Fruit fly (Drosophila melanogaster) whole organism, embryonic: ENCODE measurements around the gene ida.
A peak's percentile ranks its signal among the peaks of the same experiment; 100 is the strongest.

Experiments
- ATbp ChIP-seq: fragments of 200-800 bp; sonication (Bioruptor generic); optimal IDR thresholded peaks from 2 replicates; lab custom pipeline; 2017; ENCODE audit warnings: missing biosample characterization, mild to moderate bottlenecking, missing genetic modification characterization, missing genetic modification reagents
- Ada2b ChIP-seq: fragments of 200-800 bp; sonication (Bioruptor generic); IDR thresholded peaks from 2 replicates; pipeline ENCODE4 v1.3.6; 2022; ENCODE audit warnings: missing biosample characterization, missing genetic modification characterization
- Antp ChIP-seq: fragments of 200-800 bp; sonication (Bioruptor generic); optimal IDR thresholded peaks from 3 replicates; lab custom pipeline; 2016; ENCODE audit warnings: missing biosample characterization, missing genetic modification characterization
- Atf3 ChIP-seq: fragments of 200-800 bp; sonication (Bioruptor generic); optimal IDR thresholded peaks from 3 replicates; lab custom pipeline; 2016; ENCODE audit warnings: missing biosample characterization, missing genetic modification characterization
- Bdp1 ChIP-seq: fragments of 200-800 bp; sonication (Bioruptor generic); optimal IDR thresholded peaks from 3 replicates; lab custom pipeline; 2016; ENCODE audit warnings: missing biosample characterization, missing genetic modification characterization
- CG1024 ChIP-seq: fragments of 200-800 bp; sonication (Bioruptor generic); IDR thresholded peaks from 2 replicates; pipeline ENCODE4 v1.3.6; 2022; ENCODE audit warnings: missing biosample characterization, missing genetic modification characterization
- CG10274 ChIP-seq: fragments of 200-800 bp; sonication (Bioruptor generic); optimal IDR thresholded peaks from 3 replicates; lab custom pipeline; 2017; ENCODE audit warnings: missing biosample characterization, mild to moderate bottlenecking, missing genetic modification characterization
- CG10431 ChIP-seq: fragments of 200-800 bp; sonication (Bioruptor generic); optimal IDR thresholded peaks from 3 replicates; lab custom pipeline; 2018; ENCODE audit warnings: missing biosample characterization, mild to moderate bottlenecking, missing genetic modification characterization
- CG10959 ChIP-seq: fragments of 200-800 bp; sonication (Bioruptor generic); IDR thresholded peaks from 2 replicates; pipeline ENCODE4 v1.3.6; 2022; ENCODE audit warnings: missing biosample characterization, missing genetic modification characterization
- CG10979 ChIP-seq: fragments of 200-800 bp; sonication (Bioruptor generic); optimal IDR thresholded peaks from 2 replicates; lab custom pipeline; 2018; ENCODE audit warnings: missing biosample characterization, mild to moderate bottlenecking, missing genetic modification characterization, moderate library complexity
- CG11695 ChIP-seq: fragments of 200-800 bp; sonication (Bioruptor generic); IDR thresholded peaks from 3 replicates; pipeline ENCODE4 v1.3.6; 2022; ENCODE audit warnings: missing biosample characterization, missing genetic modification characterization
- CG12155 ChIP-seq: fragments of 200-800 bp; sonication (Bioruptor generic); optimal IDR thresholded peaks from 3 replicates; lab custom pipeline; 2016; ENCODE audit warnings: missing biosample characterization, missing genetic modification characterization
- CG12236 ChIP-seq: fragments of 200-800 bp; sonication (Bioruptor generic); optimal IDR thresholded peaks from 2 replicates; lab custom pipeline; 2016; ENCODE audit warnings: missing biosample characterization, missing genetic modification characterization
- CG13775 ChIP-seq: fragments of 200-800 bp; sonication (Bioruptor generic); optimal IDR thresholded peaks from 3 replicates; lab custom pipeline; 2017; ENCODE audit warnings: missing biosample characterization, mild to moderate bottlenecking, missing genetic modification characterization
- CG14965 ChIP-seq: fragments of 200-800 bp; sonication (Bioruptor generic); optimal IDR thresholded peaks from 2 replicates; lab custom pipeline; 2016; ENCODE audit warnings: missing biosample characterization, missing genetic modification characterization, borderline replicate concordance
- CG1529 ChIP-seq: fragments of 200-800 bp; sonication (Bioruptor generic); optimal IDR thresholded peaks from 3 replicates; lab custom pipeline; 2018; ENCODE audit warnings: missing biosample characterization, missing genetic modification characterization
- CG1647 ChIP-seq: fragments of 200-800 bp; sonication (Bioruptor generic); optimal IDR thresholded peaks from 3 replicates; lab custom pipeline; 2016; ENCODE audit warnings: missing biosample characterization, missing genetic modification characterization
- CG16779 ChIP-seq: fragments of 200-800 bp; sonication (Bioruptor generic); IDR thresholded peaks from 2 replicates; pipeline ENCODE4 v1.3.6; 2022; ENCODE audit warnings: missing biosample characterization, missing genetic modification characterization
- CG18262 ChIP-seq: fragments of 200-800 bp; optimal IDR thresholded peaks from 3 replicates; lab custom pipeline; 2019; ENCODE audit warnings: missing biosample characterization, mild to moderate bottlenecking, missing genetic modification characterization, moderate library complexity
- CG18476 ChIP-seq: fragments of 200-800 bp; sonication (Bioruptor generic); optimal IDR thresholded peaks from 2 replicates; lab custom pipeline; 2016; ENCODE audit warnings: missing biosample characterization, mild to moderate bottlenecking, missing genetic modification characterization
- CG18599 ChIP-seq: fragments of 200-800 bp; sonication (Bioruptor generic); optimal IDR thresholded peaks from 3 replicates; lab custom pipeline; 2017; ENCODE audit warnings: missing biosample characterization, missing genetic modification characterization, mild to moderate bottlenecking, moderate library complexity, missing genetic modification reagents
- CG30431 ChIP-seq: fragments of 200-800 bp; sonication (Bioruptor generic); optimal IDR thresholded peaks from 2 replicates; lab custom pipeline; 2017; ENCODE audit warnings: missing biosample characterization, missing genetic modification characterization
- CG32772 ChIP-seq: fragments of 200-800 bp; sonication (Bioruptor generic); IDR thresholded peaks from 2 replicates; pipeline ENCODE4 v1.3.6; 2022; ENCODE audit warnings: missing biosample characterization, missing genetic modification characterization
- CG6813 ChIP-seq: fragments of 200-800 bp; sonication (Bioruptor generic); optimal IDR thresholded peaks from 2 replicates; lab custom pipeline; 2017; ENCODE audit warnings: missing biosample characterization, missing genetic modification characterization, mild to moderate bottlenecking, moderate library complexity, missing genetic modification reagents
- CG7745 ChIP-seq: fragments of 200-800 bp; sonication (Bioruptor generic); optimal IDR thresholded peaks from 2 replicates; lab custom pipeline; 2018; ENCODE audit warnings: missing biosample characterization, mild to moderate bottlenecking, missing genetic modification characterization, moderate library complexity
- CG9797 ChIP-seq: fragments of 200-800 bp; sonication (Bioruptor generic); optimal IDR thresholded peaks from 3 replicates; lab custom pipeline; 2018; ENCODE audit warnings: missing biosample characterization, mild to moderate bottlenecking, missing genetic modification characterization
- D ChIP-seq, 2 experiments: fragments of 200-800 bp in 1 of 2; fragments of >200 bp in 1 of 2; sonication (Bioruptor generic) in 1 of 2; optimal IDR thresholded peaks; 2 replicates in 1 of 2; 3 replicates in 1 of 2; lab custom pipeline; 2017; ENCODE audit warnings: mild to moderate bottlenecking in 1 of 2, missing biosample characterization in 1 of 2, missing genetic modification characterization in 1 of 2, missing genetic modification reagents in 1 of 2
- Dref ChIP-seq: fragments of 200-800 bp; sonication (Bioruptor generic); IDR thresholded peaks from 2 replicates; pipeline ENCODE4 v1.3.6; 2022; ENCODE audit warnings: missing biosample characterization, missing genetic modification characterization
- Elba2 ChIP-seq: fragments of 200-800 bp; sonication (Bioruptor generic); optimal IDR thresholded peaks from 3 replicates; lab custom pipeline; 2016; ENCODE audit warnings: missing biosample characterization, missing genetic modification characterization
- Max ChIP-seq: fragments of 200-800 bp; sonication (Bioruptor generic); optimal IDR thresholded peaks from 2 replicates; lab custom pipeline; 2016; ENCODE audit warnings: missing biosample characterization, mild to moderate bottlenecking, missing genetic modification characterization
- Sox102F ChIP-seq: fragments of 200-800 bp; sonication (Bioruptor generic); optimal IDR thresholded peaks from 2 replicates; lab custom pipeline; 2018; ENCODE audit warnings: missing biosample characterization, mild to moderate bottlenecking, missing genetic modification characterization, moderate library complexity
- Spps ChIP-seq: fragments of 200-800 bp; sonication (Bioruptor generic); optimal IDR thresholded peaks from 2 replicates; lab custom pipeline; 2018; ENCODE audit warnings: missing biosample characterization, mild to moderate bottlenecking, missing genetic modification characterization
- Ssrp ChIP-seq: fragments of 200-800 bp; sonication (Bioruptor generic); optimal IDR thresholded peaks from 2 replicates; lab custom pipeline; 2018; ENCODE audit warnings: missing biosample characterization, mild to moderate bottlenecking, missing genetic modification characterization, moderate library complexity
- Usf ChIP-seq: fragments of 200-800 bp; sonication (Bioruptor generic); optimal IDR thresholded peaks from 2 replicates; lab custom pipeline; 2017; ENCODE audit warnings: missing genotype, missing biosample characterization, missing genetic modification characterization
- Xbp1 ChIP-seq: fragments of 200-800 bp; sonication (Bioruptor generic); optimal IDR thresholded peaks from 3 replicates; lab custom pipeline; 2016; ENCODE audit warnings: missing biosample characterization, mild to moderate bottlenecking, missing genetic modification characterization
- ash1 ChIP-seq: fragments of 200-800 bp; sonication (Bioruptor generic); optimal IDR thresholded peaks from 2 replicates; lab custom pipeline; 2018; ENCODE audit warnings: missing biosample characterization, mild to moderate bottlenecking, missing genetic modification characterization
- cato ChIP-seq: fragments of 200-800 bp; sonication (Bioruptor generic); optimal IDR thresholded peaks from 2 replicates; lab custom pipeline; 2016; ENCODE audit warnings: missing biosample characterization, missing genetic modification characterization, borderline replicate concordance
- ftz-f1 ChIP-seq: fragments of 200-800 bp; sonication (Bioruptor generic); optimal IDR thresholded peaks from 2 replicates; lab custom pipeline; 2016; ENCODE audit warnings: missing biosample characterization, missing genetic modification characterization
- gsb-n ChIP-seq: fragments of 200-800 bp; sonication (Bioruptor generic); optimal IDR thresholded peaks from 3 replicates; lab custom pipeline; 2018; ENCODE audit warnings: missing biosample characterization, mild to moderate bottlenecking, missing genetic modification characterization
- gt ChIP-seq: fragments of 200-800 bp; sonication (Bioruptor generic); IDR thresholded peaks from 2 replicates; pipeline ENCODE4 v1.3.6; 2022; ENCODE audit warnings: missing biosample characterization, missing genetic modification characterization
- kay ChIP-seq: fragments of 200-800 bp; sonication (Bioruptor generic); optimal IDR thresholded peaks from 2 replicates; lab custom pipeline; 2016; ENCODE audit warnings: missing biosample characterization, missing genetic modification characterization
- nerfin-1 ChIP-seq: fragments of 200-800 bp; sonication (Bioruptor generic); optimal IDR thresholded peaks from 3 replicates; lab custom pipeline; 2019; ENCODE audit warnings: missing biosample characterization, mild to moderate bottlenecking, missing genetic modification characterization, moderate library complexity
- nom ChIP-seq: fragments of 200-800 bp; sonication (Bioruptor generic); optimal IDR thresholded peaks from 2 replicates; lab custom pipeline; 2017; ENCODE audit warnings: missing biosample characterization, missing genetic modification characterization, mild to moderate bottlenecking, moderate library complexity, missing genetic modification reagents
- org-1 ChIP-seq: fragments of 200-800 bp; sonication (Bioruptor generic); optimal IDR thresholded peaks from 2 replicates; lab custom pipeline; 2017; ENCODE audit warnings: missing biosample characterization, missing genetic modification characterization
- otp ChIP-seq: fragments of 200-800 bp; sonication (Bioruptor generic); IDR thresholded peaks from 3 replicates; pipeline ENCODE4, ENCODE4 v1.3.6; 2022; ENCODE audit warnings: missing biosample characterization, missing genetic modification characterization
- row ChIP-seq: fragments of 200-800 bp; sonication (Bioruptor generic); IDR thresholded peaks from 3 replicates; pipeline ENCODE4 v1.3.6; 2022; ENCODE audit warnings: missing biosample characterization, missing genetic modification characterization
- sima ChIP-seq: fragments of 200-800 bp; sonication (Bioruptor generic); optimal IDR thresholded peaks from 2 replicates; lab custom pipeline; 2016; ENCODE audit warnings: missing biosample characterization, missing genetic modification characterization
- slbo ChIP-seq: fragments of 200-800 bp; sonication (Bioruptor generic); IDR thresholded peaks from 2 replicates; pipeline ENCODE4 v1.3.6; 2022; ENCODE audit warnings: missing biosample characterization, missing genetic modification characterization
- tgo ChIP-seq: fragments of 200-800 bp; sonication (Bioruptor generic); IDR thresholded peaks from 3 replicates; pipeline ENCODE4 v1.3.6; 2022; ENCODE audit warnings: missing biosample characterization, missing genetic modification characterization
- trem ChIP-seq: fragments of 200-800 bp; optimal IDR thresholded peaks from 3 replicates; lab custom pipeline; 2019; ENCODE audit warnings: missing biosample characterization, mild to moderate bottlenecking, missing genetic modification characterization, moderate library complexity
- zen ChIP-seq: fragments of 200-800 bp; sonication (Bioruptor generic); optimal IDR thresholded peaks from 3 replicates; lab custom pipeline; 2018; ENCODE audit warnings: missing biosample characterization, mild to moderate bottlenecking, missing genetic modification characterization, moderate library complexity

The ida gene

dm6 chr3L:3903301-3903700, 1.8 kb upstream of the ida start, which contains the start of gene Sc2 (continued):
- TF ChIP-seq tgo (GFP tag; lab: Robert Waterston, UW) (no peak), CG10431 (no peak), CG12155 (GFP tag; lab: Kevin White, UChicago) (no peak), Max (GFP tag; lab: Kevin White, UChicago) (no peak), cato (GFP tag; lab: Kevin White, UChicago) (no peak), CG32772 (GFP tag; lab: Robert Waterston, UW) (no peak), CG10274 (GFP tag; lab: Kevin White, UChicago) (no peak), CG18476 (GFP tag; lab: Kevin White, UChicago) (no peak), nerfin-1 (tag; lab: Kevin White, UChicago) (no peak), ftz-f1 (no peak), nom (peak; percentile 21), D (optimal IDR thresholded peaks at IDR 0.05; lab: Kevin White, UChicago) (no peak), D (GFP tag; optimal IDR thresholded peaks at IDR 0.05; lab: Kevin White, UChicago) (no peak), CG1529 (GFP tag; lab: Kevin White, UChicago) (no peak), gt (GFP tag; lab: Robert Waterston, UW) (no peak), zen (tag; lab: Kevin White, UChicago) (no peak), CG16779 (no peak), row (GFP tag; lab: Robert Waterston, UW) (peak; percentile 81), CG30431 (no peak), Sox102F (GFP tag; lab: Kevin White, UChicago) (no peak), CG18599 (GFP tag; lab: Kevin White, UChicago) (no peak), org-1 (GFP tag; lab: Kevin White, UChicago) (no peak), kay (GFP tag; lab: Kevin White, UChicago) (no peak), gsb-n (no peak), CG10959 (GFP tag; lab: Robert Waterston, UW) (no peak), Ssrp (tag; lab: Kevin White, UChicago) (no peak), CG13775 (no peak), Antp (GFP tag; lab: Kevin White, UChicago) (no peak), slbo (GFP tag; lab: Robert Waterston, UW) (peak; percentile 53; the same call in 1 of the 2 replicates), Spps (tag; lab: Kevin White, UChicago) (no peak), Dref (GFP tag; lab: Robert Waterston, UW) (0 out of 2 replicates have a peak, but pooled peaks have one; percentile 12), CG11695 (GFP tag; lab: Robert Waterston, UW) (no peak), CG7745 (tag; lab: Kevin White, UChicago) (no peak), trem (tag; lab: Kevin White, UChicago) (peak; percentile 2), Elba2 (GFP tag; lab: Kevin White, UChicago) (no peak), CG9797 (GFP tag; lab: Kevin White, UChicago) (peak; percentile 56), ash1 (GFP tag; lab: Kevin White, UChicago) (no peak), Atf3 (GFP tag; lab: Kevin White, UChicago) (no peak), Xbp1 (no peak), Ada2b (GFP tag; lab: Robert Waterston, UW) (no peak), otp (GFP tag; lab: Robert Waterston, UW) (no peak), CG14965 (GFP tag; lab: Kevin White, UChicago) (no peak), CG1647 (no peak), Usf (GFP tag; lab: Kevin White, UChicago) (no peak), CG1024 (GFP tag; lab: Robert Waterston, UW) (no peak), CG18262 (tag; lab: Kevin White, UChicago) (no peak), sima (GFP tag; lab: Kevin White, UChicago) (no peak), CG12236 (GFP tag; lab: Kevin White, UChicago) (no peak), CG6813 (GFP tag; lab: Kevin White, UChicago) (no peak), CG10979 (no peak), Bdp1 (GFP tag; lab: Kevin White, UChicago) (no peak), ATbp (GFP tag; lab: Kevin White, UChicago) (no peak)
